Worm (Caenorhabditis elegans): Measurements from ENCODE around the gene rheb-1.

Gene rheb-1

DNA sequence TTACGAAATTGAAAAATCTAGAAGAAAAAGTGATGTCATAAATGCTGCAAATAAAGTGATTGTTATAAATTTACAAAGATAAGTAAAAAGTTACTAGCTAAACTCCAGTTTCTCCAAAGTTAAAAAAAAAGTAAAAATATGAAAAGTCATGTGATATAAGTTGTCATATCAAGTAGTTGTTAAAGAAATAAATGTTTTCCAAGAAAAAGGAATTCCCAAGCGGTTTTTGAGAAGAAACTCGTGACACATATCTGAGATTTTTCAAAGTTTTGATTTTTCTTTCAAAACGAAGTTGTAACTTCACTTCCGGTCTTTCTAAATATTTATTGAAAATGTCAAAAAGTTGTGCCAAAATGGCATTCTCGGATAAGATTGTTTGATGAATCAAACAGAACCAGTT lies 45.2 kb upstream of the rheb-1 start:
- TF ChIP-seq repo-1 (tag; optimal IDR thresholded peaks at IDR 0.05) = no peak
- no peak for TF ChIP-seq cebp-1 (GFP tag; IDR thresholded peaks at IDR 0.05)
- peak; percentile 26 for TF ChIP-seq cebp-1 (tag; optimal IDR thresholded peaks at IDR 0.05)
- no peak for TF ChIP-seq mes-4 (tag; optimal IDR thresholded peaks at IDR 0.05)

ce11 chrIII:9500267-9500666 lies 44.4 kb upstream of the rheb-1 start, which contains the start of gene sod-4:
Gene sod-4, minus strand, starts transcription at chrIII:9500375.
- TF ChIP-seq madf-6 (GFP tag; IDR thresholded peaks at IDR 0.05) = no peak
- no peak for TF ChIP-seq ceh-79 (tag; optimal IDR thresholded peaks at IDR 0.05)
- TF ChIP-seq T07F8.4 (tag; optimal IDR thresholded peaks at IDR 0.05) = no peak
- no peak for TF ChIP-seq ztf-6 (GFP tag; IDR thresholded peaks at IDR 0.05)
- TF ChIP-seq dpl-1 (GFP tag; optimal IDR thresholded peaks at IDR 0.05) = no peak
- TF ChIP-seq ceh-58 (GFP tag; IDR thresholded peaks at IDR 0.05) = no peak
- peak; percentile 47 for TF ChIP-seq nhr-80 (tag; optimal IDR thresholded peaks at IDR 0.05)
- TF ChIP-seq hmg-1.2 (GFP tag; IDR thresholded peaks at IDR 0.05) = peak; percentile 45; the same call in 1 of the 2 replicates
- TF ChIP-seq cebp-1 (GFP tag; IDR thresholded peaks at IDR 0.05) = no peak
- peak; percentile 25 for TF ChIP-seq cebp-1 (tag; optimal IDR thresholded peaks at IDR 0.05)
- no peak for TF ChIP-seq mcd-1 (GFP tag; IDR thresholded peaks at IDR 0.05)
- TF ChIP-seq unc-62 (GFP tag; optimal IDR thresholded peaks at IDR 0.05) = no peak
- peak; percentile 12 for TF ChIP-seq attf-5 (GFP tag; optimal IDR thresholded peaks at IDR 0.05)
- TF ChIP-seq lag-1 (GFP tag; IDR thresholded peaks at IDR 0.05) = no peak

DNA sequence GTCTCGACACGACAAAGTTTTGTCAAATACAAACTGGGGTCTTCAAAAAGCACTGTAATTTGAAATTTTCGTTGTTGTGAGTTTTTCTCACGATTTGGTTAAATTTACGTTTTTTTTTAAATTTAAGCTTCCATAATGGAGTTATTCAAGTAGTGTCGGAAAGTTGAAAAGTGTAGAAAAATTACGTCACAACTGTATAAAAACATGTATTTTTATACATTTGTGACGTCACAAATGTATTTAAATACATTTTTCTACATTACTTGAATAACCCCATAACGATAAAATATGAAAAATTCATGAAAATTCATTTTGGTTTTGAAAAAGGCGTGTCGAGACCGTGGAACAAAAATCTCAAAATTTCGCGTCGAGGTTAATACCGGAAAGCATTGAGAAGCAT lies 41.6 kb upstream of the rheb-1 start:
- no peak for TF ChIP-seq F57A8.1 (GFP tag; optimal IDR thresholded peaks at IDR 0.05)
- no peak for TF ChIP-seq ztf-6 (GFP tag; IDR thresholded peaks at IDR 0.05)
- no peak for TF ChIP-seq zfh-2 (GFP tag; conservative IDR thresholded peaks at IDR 0.05)
- TF ChIP-seq F33H1.4 (GFP tag; IDR thresholded peaks at IDR 0.05) = no peak
- no peak for TF ChIP-seq K11D2.4 (GFP tag; IDR thresholded peaks at IDR 0.05)
- TF ChIP-seq unc-130 (GFP tag; optimal IDR thresholded peaks at IDR 0.05) = no peak
- no peak for TF ChIP-seq bed-1 (GFP tag; IDR thresholded peaks at IDR 0.05)
- no peak for TF ChIP-seq B0336.3 (GFP tag; IDR thresholded peaks at IDR 0.05)
- no peak for TF ChIP-seq madf-10 (tag; optimal IDR thresholded peaks at IDR 0.05)
- TF ChIP-seq lin-35 (GFP tag; optimal IDR thresholded peaks at IDR 0.05) = no peak
- no peak for TF ChIP-seq dox-1 (GFP tag; IDR thresholded peaks at IDR 0.05)
- TF ChIP-seq nfya-1 (tag; optimal IDR thresholded peaks at IDR 0.05; ENCODE audit: borderline replicate concordance, insufficient read depth) = no peak
- no peak for TF ChIP-seq mes-4 (tag; optimal IDR thresholded peaks at IDR 0.05)
- no peak for TF ChIP-seq bed-2 (GFP tag; IDR thresholded peaks at IDR 0.05)

ce11 chrIII:9496083-9496482 lies 40.3 kb upstream of the rheb-1 start:
- no peak for TF ChIP-seq mel-28 (tag; optimal IDR thresholded peaks at IDR 0.05; ENCODE audit: borderline replicate concordance)
- no peak for TF ChIP-seq tbp1 (GFP tag; optimal IDR thresholded peaks at IDR 0.05)
- TF ChIP-seq dpl-1 (GFP tag; optimal IDR thresholded peaks at IDR 0.05) = no peak
- TF ChIP-seq lin-35 (GFP tag; optimal IDR thresholded peaks at IDR 0.05) = no peak
- TF ChIP-seq nfya-1 (tag; optimal IDR thresholded peaks at IDR 0.05; ENCODE audit: borderline replicate concordance, insufficient read depth) = no peak
- TF ChIP-seq akir-1 (GFP tag; optimal IDR thresholded peaks at IDR 0.05) = no peak
- no peak for TF ChIP-seq ztf-25 (GFP tag; IDR thresholded peaks at IDR 0.05)

DNA sequence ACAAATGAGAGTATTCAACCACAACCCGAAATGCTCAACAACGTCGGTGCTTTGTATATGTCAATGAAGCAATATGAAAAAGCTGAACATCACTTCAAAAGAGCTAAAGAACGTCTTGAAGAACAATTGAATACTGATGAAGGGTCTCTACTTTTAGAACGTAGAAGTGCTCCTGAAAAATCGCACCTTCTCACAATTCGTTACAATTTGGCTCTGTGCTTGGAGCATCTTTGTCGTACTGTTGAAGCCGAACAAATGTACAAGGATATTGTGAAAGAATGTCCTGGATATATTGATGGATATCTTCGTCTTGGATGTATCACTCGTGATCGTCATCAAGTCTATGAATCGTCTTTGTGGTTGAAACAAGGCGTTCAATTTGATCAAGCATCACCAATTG lies 38.4 kb upstream of the rheb-1 start:
- no peak for TF ChIP-seq attf-5 (GFP tag; optimal IDR thresholded peaks at IDR 0.05)
- TF ChIP-seq nfya-1 (tag; optimal IDR thresholded peaks at IDR 0.05; ENCODE audit: borderline replicate concordance, insufficient read depth) = no peak
- no peak for TF ChIP-seq dpl-1 (GFP tag; optimal IDR thresholded peaks at IDR 0.05)
- TF ChIP-seq hlh-12 (tag; optimal IDR thresholded peaks at IDR 0.05) = no peak
- TF ChIP-seq efl-1 (GFP tag; optimal IDR thresholded peaks at IDR 0.05) = no peak
- TF ChIP-seq B0019.2 (GFP tag; conservative IDR thresholded peaks at IDR 0.05) = no peak
- no peak for TF ChIP-seq Y79H2A.3 (GFP tag; conservative IDR thresholded peaks at IDR 0.05)
- TF ChIP-seq tlf-1 (GFP tag; optimal IDR thresholded peaks at IDR 0.05) = no peak
- no peak for TF ChIP-seq dpff-1 (tag; optimal IDR thresholded peaks at IDR 0.05)
- no peak for TF ChIP-seq mel-28 (tag; optimal IDR thresholded peaks at IDR 0.05; ENCODE audit: borderline replicate concordance)
- TF ChIP-seq nhr-120 (GFP tag; IDR thresholded peaks at IDR 0.05) = no peak
- TF ChIP-seq hmg-20 (GFP tag; IDR thresholded peaks at IDR 0.05) = no peak
- TF ChIP-seq ztf-25 (GFP tag; IDR thresholded peaks at IDR 0.05) = no peak
- TF ChIP-seq snpc-4 (GFP tag; optimal IDR thresholded peaks at IDR 0.05) = no peak
- TF ChIP-seq snpc-4 (tag; optimal IDR thresholded peaks at IDR 0.05) = no peak
